Worm (Caenorhabditis elegans) whole organism, midembryonic: ENCODE results near the gene czw-1.

Experiments
- T22C8.4 ChIP-seq: fragments of 200-800 bp; sonication (Bioruptor generic); IDR thresholded peaks from 2 replicates; pipeline ENCODE4 v1.3.6; 2022; ENCODE audit warnings: missing genetic modification characterization, missing compliant biosample characterization
- cog-1 ChIP-seq: sonication (generic microtip); optimal IDR thresholded peaks from 2 replicates; lab custom pipeline; 2016; ENCODE audit warnings: missing genetic modification characterization, missing compliant biosample characterization
- flt-1 ChIP-seq: fragments of 200-800 bp; sonication (Bioruptor generic); IDR thresholded peaks from 2 replicates; pipeline ENCODE4 v1.3.6; 2022; ENCODE audit warnings: missing genetic modification characterization, missing compliant biosample characterization
- klf-2 ChIP-seq: fragments of 200-800 bp; sonication (Bioruptor generic); conservative IDR thresholded peaks from 2 replicates; pipeline ENCODE4 v1.3.6; 2022; ENCODE audit warnings: missing genetic modification reagents, missing genetic modification characterization, missing compliant biosample characterization
- med-1 ChIP-seq: sonication (generic microtip); optimal IDR thresholded peaks from 2 replicates; lab custom pipeline; 2017; ENCODE audit warnings: missing genetic modification characterization, mild to moderate bottlenecking, missing compliant biosample characterization, antibody characterized with exemption, missing genetic modification reagents; ENCODE audit not compliant: insufficient read depth
- ref-1 ChIP-seq: fragments of 200-800 bp; sonication (Bioruptor generic); conservative IDR thresholded peaks from 2 replicates; pipeline ENCODE4 v1.3.6; 2022; ENCODE audit warnings: missing genetic modification reagents, missing genetic modification characterization, missing compliant biosample characterization
- tab-1 ChIP-seq: fragments of 200-800 bp; sonication (Bioruptor generic); IDR thresholded peaks from 2 replicates; pipeline ENCODE4 v1.3.6; 2022; ENCODE audit warnings: missing genetic modification characterization, missing compliant biosample characterization
- ztf-23 ChIP-seq: fragments of 200-800 bp; sonication (Bioruptor generic); IDR thresholded peaks from 2 replicates; pipeline ENCODE4 v1.3.6; 2022; ENCODE audit warnings: missing genetic modification reagents, missing genetic modification characterization, missing compliant biosample characterization
- ztf-29 ChIP-seq: fragments of 200-800 bp; sonication (Bioruptor generic); IDR thresholded peaks from 2 replicates; pipeline ENCODE4 v1.3.6; 2022; ENCODE audit warnings: missing genetic modification reagents, missing genetic modification characterization, missing compliant biosample characterization

Gene czw-1

DNA sequence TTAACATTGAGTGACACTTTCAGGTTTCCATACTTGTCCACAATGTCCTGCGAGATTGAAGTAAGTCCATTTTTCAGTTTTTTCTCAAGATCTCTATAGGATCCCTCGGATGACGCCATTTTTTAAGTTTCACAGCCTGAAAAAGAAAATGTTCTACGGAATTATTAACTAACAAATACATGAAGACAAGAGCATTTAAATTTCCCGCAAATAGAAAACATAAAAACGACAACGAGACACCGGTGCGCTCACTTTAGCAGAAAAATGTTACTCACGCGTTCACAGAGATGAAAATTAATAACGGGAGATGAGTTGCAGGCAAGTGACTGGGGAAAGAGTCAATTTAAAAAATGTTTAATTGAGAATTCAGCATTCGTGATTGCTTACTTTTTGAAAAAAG lies at the start of gene czw-1:
Gene czw-1 (minus strand): TSS at position 369 of the 400 bp plus-strand sequence.
- TF ChIP-seq ref-1 (GFP tag; lab: Robert Waterston, UW) (no peak), T22C8.4 (GFP tag; lab: Robert Waterston, UW) (no peak), cog-1 (tag; lab: Kevin White, UChicago) (no peak), med-1 (GFP tag; lab: Kevin White, UChicago) (no peak), klf-2 (GFP tag; lab: Robert Waterston, UW) (no peak), ztf-29 (GFP tag; lab: Robert Waterston, UW) (no peak)

DNA sequence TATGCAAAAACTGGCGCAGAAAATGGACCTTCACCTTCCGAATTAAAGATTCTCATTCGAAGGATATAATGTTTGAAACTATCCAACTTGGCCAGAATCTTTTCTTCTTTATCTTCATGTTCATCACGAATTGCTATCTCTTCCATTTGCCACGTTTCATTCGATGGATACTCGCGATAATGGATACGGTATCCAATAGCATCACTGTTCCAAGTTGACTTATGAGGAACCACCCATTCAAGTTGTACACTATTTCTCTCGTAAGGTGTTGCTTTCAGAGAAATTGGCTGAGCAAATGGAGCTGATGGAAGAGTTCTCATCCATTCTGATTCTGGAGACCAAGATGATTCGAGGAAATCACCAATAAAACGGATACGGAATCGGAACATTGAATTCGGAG lies 48.1 kb upstream of the czw-1 start:
- TF ChIP-seq klf-2 (GFP tag; lab: Robert Waterston, UW) (no peak), ref-1 (GFP tag; lab: Robert Waterston, UW) (no peak), tab-1 (GFP tag; lab: Robert Waterston, UW) (no peak), ztf-29 (GFP tag; lab: Robert Waterston, UW) (no peak), med-1 (GFP tag; lab: Kevin White, UChicago) (no peak), T22C8.4 (GFP tag; lab: Robert Waterston, UW) (no peak), flt-1 (GFP tag; lab: Robert Waterston, UW) (no peak), cog-1 (tag; lab: Kevin White, UChicago) (no peak), ztf-23 (GFP tag; lab: Robert Waterston, UW) (no peak)

DNA sequence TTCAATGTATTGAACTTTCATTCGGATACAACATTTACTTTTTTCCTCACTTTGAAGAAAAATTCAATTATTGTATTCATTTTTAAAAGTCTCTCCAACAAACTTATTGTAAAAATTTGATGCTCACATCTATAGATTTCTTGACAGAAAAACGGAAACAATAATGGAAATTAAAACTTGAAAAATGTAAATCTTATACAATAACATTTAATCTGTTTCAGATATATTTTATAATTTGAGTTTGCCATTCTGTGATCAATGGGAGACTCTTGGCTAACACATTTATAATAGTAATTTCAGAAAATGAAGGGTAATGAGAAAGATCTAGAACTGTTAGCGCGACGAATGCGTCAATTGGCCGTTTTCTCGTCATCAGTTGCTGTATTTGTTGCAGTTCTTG lies 41.8 kb upstream of the czw-1 start, which contains the start of gene col-115:
Gene col-115 (plus strand): TSS at position 301 of the 400 bp plus-strand sequence.
- TF ChIP-seq T22C8.4 (GFP tag; lab: Robert Waterston, UW), result no peak
- no peak for TF ChIP-seq ztf-23 (GFP tag; lab: Robert Waterston, UW)
- no peak for TF ChIP-seq med-1 (GFP tag; lab: Kevin White, UChicago)
- no peak for TF ChIP-seq ztf-29 (GFP tag; lab: Robert Waterston, UW)
- no peak for TF ChIP-seq flt-1 (GFP tag; lab: Robert Waterston, UW)
- no peak for TF ChIP-seq ref-1 (GFP tag; lab: Robert Waterston, UW)

DNA sequence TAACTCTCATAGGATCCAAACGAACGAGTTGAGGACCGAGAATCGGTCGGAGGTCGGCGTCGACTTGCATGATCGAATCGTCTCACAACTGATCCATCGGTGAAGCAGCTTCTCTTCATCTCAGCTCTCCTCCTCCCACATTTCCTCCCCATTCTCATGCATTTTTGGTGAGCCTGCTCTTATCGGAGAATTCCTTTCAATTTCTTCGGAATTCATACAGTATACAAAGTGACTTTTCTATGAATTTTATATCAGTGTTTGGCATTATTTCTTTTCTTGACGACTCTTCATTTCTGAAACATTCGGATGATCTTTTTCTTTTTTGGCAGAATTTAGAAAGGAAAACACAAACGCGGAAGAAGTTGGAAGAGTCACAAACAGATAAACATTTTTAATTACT lies 40.5 kb upstream of the czw-1 start, which contains the start of gene mec-17:
Gene mec-17 (minus strand): TSS at position 101 of the 400 bp plus-strand sequence.
- no peak for TF ChIP-seq flt-1 (GFP tag; lab: Robert Waterston, UW)
- TF ChIP-seq ztf-23 (GFP tag; lab: Robert Waterston, UW), result no peak
- TF ChIP-seq cog-1 (tag; lab: Kevin White, UChicago), result no peak
- no peak for TF ChIP-seq tab-1 (GFP tag; lab: Robert Waterston, UW)
- no peak for TF ChIP-seq klf-2 (GFP tag; lab: Robert Waterston, UW)
- TF ChIP-seq med-1 (GFP tag; lab: Kevin White, UChicago), result no peak
- TF ChIP-seq ref-1 (GFP tag; lab: Robert Waterston, UW), result no peak
- no peak for TF ChIP-seq ztf-29 (GFP tag; lab: Robert Waterston, UW)
- no peak for TF ChIP-seq T22C8.4 (GFP tag; lab: Robert Waterston, UW)

DNA sequence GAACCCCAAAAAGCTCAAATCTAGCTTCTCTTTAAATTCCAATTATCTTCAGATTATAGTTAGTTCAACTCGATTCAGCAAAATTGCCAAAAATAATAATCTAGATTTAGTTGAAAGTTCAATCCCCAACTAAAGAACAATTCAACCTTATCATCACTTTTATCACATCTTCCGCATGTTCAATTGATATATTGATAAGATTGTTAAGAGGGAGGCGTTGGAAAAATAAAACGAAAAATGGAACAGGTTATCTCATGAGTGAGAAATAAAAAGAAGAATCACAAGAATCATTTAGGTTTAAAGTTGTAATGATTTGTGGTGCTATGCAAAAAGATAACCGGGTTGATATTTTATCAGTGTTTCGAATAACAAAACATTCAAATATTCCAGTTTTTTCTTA lies 39.1 kb upstream of the czw-1 start:
- TF ChIP-seq med-1 (GFP tag; lab: Kevin White, UChicago) (no peak), T22C8.4 (GFP tag; lab: Robert Waterston, UW) (no peak), cog-1 (tag; lab: Kevin White, UChicago) (no peak), flt-1 (GFP tag; lab: Robert Waterston, UW) (no peak)

DNA sequence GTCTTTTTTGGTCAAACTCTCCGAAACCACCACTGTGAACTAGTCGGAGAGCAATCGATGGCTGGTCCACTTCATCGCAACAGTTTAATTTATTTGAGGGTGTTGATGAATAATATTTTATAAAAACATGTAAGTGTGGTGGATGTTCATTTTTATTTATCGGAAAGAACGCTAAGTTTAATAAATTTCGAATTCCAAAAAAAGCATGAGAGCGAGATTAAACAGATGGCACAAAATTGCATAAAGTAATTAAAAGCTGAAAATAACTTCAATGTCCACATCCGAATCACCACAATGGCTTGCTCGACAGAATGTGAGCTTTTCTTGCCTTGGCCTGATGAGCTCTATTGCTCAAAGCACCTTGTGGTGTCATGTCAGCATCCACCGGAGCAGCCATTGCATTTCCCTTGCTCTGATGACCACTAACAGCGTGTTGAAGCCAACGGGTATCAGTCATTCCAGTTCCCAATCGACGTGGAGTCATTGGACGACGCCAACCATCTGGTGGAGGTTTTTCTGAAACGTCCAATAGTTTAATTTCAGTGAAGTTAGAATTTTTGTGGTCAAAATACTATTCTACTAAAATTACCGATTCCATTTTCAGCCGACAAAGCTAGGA lies 37.2 kb upstream of the czw-1 start:
- 0 out of 2 replicates have a peak, but pooled peaks have one; percentile 11 for TF ChIP-seq flt-1 (GFP tag; lab: Robert Waterston, UW)
- no peak for TF ChIP-seq med-1 (GFP tag; lab: Kevin White, UChicago)

DNA sequence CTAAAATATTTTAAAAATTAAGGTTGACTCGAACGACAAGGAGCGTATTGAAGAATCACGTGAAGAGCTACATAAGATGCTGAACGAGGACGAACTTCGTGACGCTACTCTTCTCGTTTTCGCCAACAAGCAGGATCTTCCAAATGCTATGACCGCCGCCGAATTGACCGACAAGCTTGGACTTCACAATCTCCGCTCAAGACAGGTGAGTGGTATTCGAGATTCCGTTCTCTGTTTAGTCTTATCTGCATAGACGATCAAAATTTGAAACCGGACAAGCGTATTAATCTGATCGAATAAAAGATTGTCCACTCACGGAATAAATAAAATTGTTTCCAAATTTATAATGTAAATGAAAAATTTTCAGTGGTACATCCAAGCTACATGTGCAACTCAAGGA lies 36.4 kb upstream of the czw-1 start:
- TF ChIP-seq tab-1 (GFP tag; lab: Robert Waterston, UW) (no peak), klf-2 (GFP tag; lab: Robert Waterston, UW) (no peak), med-1 (GFP tag; lab: Kevin White, UChicago) (no peak), ztf-29 (GFP tag; lab: Robert Waterston, UW) (no peak), ztf-23 (GFP tag; lab: Robert Waterston, UW) (no peak), T22C8.4 (GFP tag; lab: Robert Waterston, UW) (no peak), cog-1 (tag; lab: Kevin White, UChicago) (no peak), flt-1 (GFP tag; lab: Robert Waterston, UW) (no peak), ref-1 (GFP tag; lab: Robert Waterston, UW) (no peak)

DNA sequence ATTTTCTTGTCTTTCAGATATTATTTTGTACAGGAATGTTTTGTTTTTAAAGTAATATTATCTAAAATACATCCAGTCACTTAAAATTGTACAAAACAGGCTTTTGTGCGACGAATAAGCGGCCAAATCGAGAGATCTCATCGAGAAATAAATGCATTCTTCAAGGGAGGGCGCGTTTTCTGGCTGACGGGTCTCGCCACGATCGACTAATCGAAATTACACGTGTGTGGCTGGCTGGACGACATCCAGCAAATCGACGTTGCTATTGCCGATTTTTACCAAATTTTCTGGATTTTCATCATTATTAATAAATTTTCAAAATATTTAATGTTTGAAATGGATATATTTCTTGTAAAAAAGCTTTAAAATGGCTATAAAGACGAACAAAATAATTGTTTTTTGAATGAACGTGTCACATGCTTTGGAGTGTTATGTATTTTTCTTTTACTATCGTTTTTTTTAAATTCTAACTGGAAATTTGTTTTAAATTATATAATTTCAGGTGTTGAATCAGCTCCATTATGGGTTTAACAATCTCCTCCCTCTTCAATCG lies 35.5 kb upstream of the czw-1 start, which contains the start of gene arf-5:
Gene arf-5 (plus strand): TSS at position 503 of the 553 bp plus-strand sequence.
- TF ChIP-seq klf-2 (GFP tag; lab: Robert Waterston, UW) (no peak), cog-1 (tag; lab: Kevin White, UChicago) (peak; percentile 20), tab-1 (GFP tag; lab: Robert Waterston, UW) (no peak), ztf-29 (GFP tag; lab: Robert Waterston, UW) (no peak), flt-1 (GFP tag; lab: Robert Waterston, UW) (no peak)

DNA sequence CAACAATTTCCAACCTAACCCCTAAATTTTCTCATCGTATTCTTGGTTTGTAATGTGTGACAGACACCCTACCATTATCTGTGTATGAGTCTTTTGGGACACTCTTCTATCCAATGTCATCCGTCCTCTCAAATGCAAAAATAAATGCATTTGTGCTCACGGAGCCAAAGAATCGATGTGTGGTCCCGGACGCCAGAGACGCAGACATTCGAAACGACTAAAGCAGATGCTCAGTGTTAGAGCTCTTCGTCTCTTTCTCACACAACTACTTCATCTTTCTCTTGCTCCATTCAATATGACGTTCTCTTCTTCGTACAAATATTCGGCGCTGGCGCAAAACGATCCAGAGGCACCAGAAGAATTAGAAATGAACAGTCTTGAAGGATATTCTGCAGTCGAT lies 33.0 kb upstream of the czw-1 start, which contains the start of gene unc-24:
Gene unc-24 (plus strand): TSS at position 283 of the 400 bp plus-strand sequence.
- no peak for TF ChIP-seq ztf-23 (GFP tag; lab: Robert Waterston, UW)
- no peak for TF ChIP-seq ref-1 (GFP tag; lab: Robert Waterston, UW)
- no peak for TF ChIP-seq ztf-29 (GFP tag; lab: Robert Waterston, UW)
- no peak for TF ChIP-seq klf-2 (GFP tag; lab: Robert Waterston, UW)
- TF ChIP-seq flt-1 (GFP tag; lab: Robert Waterston, UW), result no peak
- TF ChIP-seq med-1 (GFP tag; lab: Kevin White, UChicago), result no peak
- no peak for TF ChIP-seq T22C8.4 (GFP tag; lab: Robert Waterston, UW)
- no peak for TF ChIP-seq tab-1 (GFP tag; lab: Robert Waterston, UW)
- TF ChIP-seq cog-1 (tag; lab: Kevin White, UChicago), result no peak
